Fruit fly (Drosophila melanogaster): Measurements from ENCODE around the gene knk.

knk gene

DNA sequence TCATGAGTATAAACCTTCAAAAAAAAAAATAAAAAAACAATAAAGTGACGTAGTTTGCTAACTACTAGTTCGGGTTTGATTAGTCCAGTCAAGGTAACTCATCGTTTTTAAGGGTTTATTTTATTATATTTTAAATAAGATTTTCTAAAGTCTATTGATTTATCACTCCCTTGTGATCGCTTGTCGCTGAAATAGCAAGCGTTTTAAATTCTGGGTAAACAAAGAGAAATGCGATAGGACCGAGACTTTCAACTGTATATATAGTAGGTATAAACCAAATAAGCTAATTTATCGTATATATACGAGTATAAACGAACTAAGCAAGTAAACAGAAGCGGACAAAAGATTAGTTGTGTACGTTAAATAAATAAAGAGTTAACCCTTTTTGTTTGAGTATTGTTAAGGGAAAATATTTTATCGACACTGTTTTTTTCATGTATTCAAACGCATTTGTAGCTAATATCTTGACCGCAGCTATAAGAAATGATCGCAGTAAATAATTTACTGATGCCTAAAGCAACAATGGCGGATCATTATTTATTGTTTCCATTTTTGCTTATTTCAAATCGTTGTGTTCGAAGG lies 43.1 kb upstream of the knk start (continued):
- TF ChIP-seq tll (GFP tag; optimal IDR thresholded peaks at IDR 0.05) (no peak), C15 (GFP tag; IDR thresholded peaks at IDR 0.05) (no peak), ken (GFP tag; IDR thresholded peaks at IDR 0.05) (0 out of 3 replicates have a peak, but pooled peaks have one; percentile 19), CG10654 (GFP tag; optimal IDR thresholded peaks at IDR 0.05) (no peak), Sry-β (GFP tag; optimal IDR thresholded peaks at IDR 0.05) (no peak), Bteb2 (GFP tag; optimal IDR thresholded peaks at IDR 0.05) (peak; percentile 29), CG31224 (GFP tag; IDR thresholded peaks at IDR 0.05) (peak; percentile 44; the same call in 1 of the 2 replicates), Blimp-1 (GFP tag; optimal IDR thresholded peaks at IDR 0.05) (no peak), CG7928 (GFP tag; optimal IDR thresholded peaks at IDR 0.05) (no peak), nmo (GFP tag; optimal IDR thresholded peaks at IDR 0.05) (peak; percentile 35), CG3838 (GFP tag; optimal IDR thresholded peaks at IDR 0.05) (no peak), CG14014 (GFP tag; IDR thresholded peaks at IDR 0.05) (peak; percentile 58), stwl (tag; optimal IDR thresholded peaks at IDR 0.05) (no peak), CG18764 (GFP tag; optimal IDR thresholded peaks at IDR 0.05) (no peak), run (tag; optimal IDR thresholded peaks at IDR 0.05) (no peak), Awh (GFP tag; IDR thresholded peaks at IDR 0.05) (0 out of 2 replicates have a peak, but pooled peaks have one; percentile 7), CkIIα-i1 (GFP tag; IDR thresholded peaks at IDR 0.05) (no peak), Jarid2 (GFP tag; optimal IDR thresholded peaks at IDR 0.05) (no peak), h (optimal IDR thresholded peaks at IDR 0.05) (no peak), NfI (GFP tag; optimal IDR thresholded peaks at IDR 0.05) (peak; percentile 28), zen2 (GFP tag; IDR thresholded peaks at IDR 0.05; ENCODE audit: partially characterized antibody) (no peak), pros (GFP tag; optimal IDR thresholded peaks at IDR 0.05) (no peak), otp (GFP tag; IDR thresholded peaks at IDR 0.05) (peak; percentile 57; the same call in 2 of the 3 replicates), pnt (GFP tag; optimal IDR thresholded peaks at IDR 0.05) (no peak), CG8944 (GFP tag; optimal IDR thresholded peaks at IDR 0.05) (peak; percentile 29), CG4282 (GFP tag; optimal IDR thresholded peaks at IDR 0.05) (no peak), CG6765 (GFP tag; optimal IDR thresholded peaks at IDR 0.05) (no peak), Side (GFP tag; optimal IDR thresholded peaks at IDR 0.05) (peak; percentile 15), az2 (GFP tag; optimal IDR thresholded peaks at IDR 0.05) (peak; percentile 26), CG5180 (GFP tag; optimal IDR thresholded peaks at IDR 0.05) (no peak), CG18599 (GFP tag; optimal IDR thresholded peaks at IDR 0.05) (no peak), gcm (GFP tag; optimal IDR thresholded peaks at IDR 0.05) (no peak), sens-2 (GFP tag; IDR thresholded peaks at IDR 0.05) (no peak), stc (GFP tag; IDR thresholded peaks at IDR 0.05) (no peak), Tbp (GFP tag; optimal IDR thresholded peaks at IDR 0.05) (no peak), CG17612 (GFP tag; IDR thresholded peaks at IDR 0.05) (no peak), Nf-YA (GFP tag; IDR thresholded peaks at IDR 0.05) (no peak), jing (GFP tag; optimal IDR thresholded peaks at IDR 0.05) (no peak), CG8388 (GFP tag; optimal IDR thresholded peaks at IDR 0.05) (peak; percentile 26), HLH3B (GFP tag; IDR thresholded peaks at IDR 0.05) (0 out of 2 replicates have a peak, but pooled peaks have one; percentile 22), sug (tag; optimal IDR thresholded peaks at IDR 0.05) (no peak), peb (GFP tag; IDR thresholded peaks at IDR 0.05) (no peak), zen (tag; optimal IDR thresholded peaks at IDR 0.05) (no peak), slbo (GFP tag; IDR thresholded peaks at IDR 0.05) (peak; percentile 65), pzg (GFP tag; optimal IDR thresholded peaks at IDR 0.05) (no peak), CG2120 (GFP tag; optimal IDR thresholded peaks at IDR 0.05) (peak; percentile 70), tgo (GFP tag; IDR thresholded peaks at IDR 0.05) (no peak), Hr3 (GFP tag; optimal IDR thresholded peaks at IDR 0.05) (no peak), CG3065 (GFP tag; optimal IDR thresholded peaks at IDR 0.05) (no peak), CG12942 (GFP tag; optimal IDR thresholded peaks at IDR 0.05) (no peak), CG7745 (tag; optimal IDR thresholded peaks at IDR 0.05) (no peak)

All from whole organism, embryonic.